Worm (Caenorhabditis elegans) whole organism, mixed stage, embryonic: ENCODE results near the gene F31E9.3.

ENCODE experiments used
- blmp-1 ChIP-seq: fragments of 150-350 bp; optimal IDR thresholded peaks from 2 replicates; lab custom pipeline; 2014; ENCODE audit warnings: missing biosample characterization, missing genetic modification characterization
- ceh-83 ChIP-seq: fragments of 200-800 bp; sonication (Bioruptor generic); optimal IDR thresholded peaks from 2 replicates; lab custom pipeline; 2018; ENCODE audit warnings: mild to moderate bottlenecking, missing genetic modification characterization, missing compliant biosample characterization
- ces-1 ChIP-seq: fragments of 150-350 bp; optimal IDR thresholded peaks from 2 replicates; lab custom pipeline; 2014; ENCODE audit warnings: missing biosample characterization, missing genetic modification reagents, missing genetic modification characterization
- cnd-1 ChIP-seq: fragments of 200-800 bp; sonication (Bioruptor generic); optimal IDR thresholded peaks from 2 replicates; lab custom pipeline; 2018; ENCODE audit warnings: mild to moderate bottlenecking, missing genetic modification characterization, missing compliant biosample characterization
- drap-1 ChIP-seq: fragments of 200-800 bp; sonication (Bioruptor generic); optimal IDR thresholded peaks from 3 replicates; lab custom pipeline; 2018; ENCODE audit warnings: mild to moderate bottlenecking, missing genetic modification characterization, missing compliant biosample characterization
- elt-3 ChIP-seq: fragments of 150-350 bp; optimal IDR thresholded peaks from 2 replicates; lab custom pipeline; 2014; ENCODE audit warnings: missing biosample characterization, missing genetic modification characterization
- flh-1 ChIP-seq: fragments of 200-800 bp; sonication (Bioruptor generic); optimal IDR thresholded peaks from 2 replicates; lab custom pipeline; 2018; ENCODE audit warnings: mild to moderate bottlenecking, missing genetic modification characterization, moderate library complexity, missing compliant biosample characterization
- ham-2 ChIP-seq: fragments of 200-800 bp; sonication (Bioruptor generic); optimal IDR thresholded peaks from 2 replicates; lab custom pipeline; 2018; ENCODE audit warnings: mild to moderate bottlenecking, missing genetic modification characterization, missing compliant biosample characterization
- lin-13 ChIP-seq: fragments of 150-350 bp; optimal IDR thresholded peaks from 2 replicates; lab custom pipeline; 2014; ENCODE audit warnings: missing biosample characterization, missing genetic modification characterization
- lin-32 ChIP-seq: fragments of 200-800 bp; sonication (Bioruptor generic); optimal IDR thresholded peaks from 2 replicates; lab custom pipeline; 2018; ENCODE audit warnings: mild to moderate bottlenecking, missing genetic modification characterization, missing compliant biosample characterization
- lsy-2 ChIP-seq: fragments of 150-350 bp; optimal IDR thresholded peaks from 2 replicates; lab custom pipeline; 2014; ENCODE audit warnings: missing biosample characterization, missing genetic modification characterization
- mab-5 ChIP-seq: fragments of 150-350 bp; optimal IDR thresholded peaks from 2 replicates; lab custom pipeline; 2014; ENCODE audit warnings: missing biosample characterization, missing genetic modification characterization
- mep-1 ChIP-seq: fragments of 150-350 bp; optimal IDR thresholded peaks from 2 replicates; lab custom pipeline; 2017; ENCODE audit warnings: missing biosample characterization, missing genetic modification reagents, missing genetic modification characterization, inconsistent platforms
- nhr-2 ChIP-seq: fragments of 150-350 bp; optimal IDR thresholded peaks from 2 replicates; lab custom pipeline; 2014; ENCODE audit warnings: missing biosample characterization, missing genetic modification characterization
- nhr-237 ChIP-seq: fragments of 150-350 bp; optimal IDR thresholded peaks from 2 replicates; lab custom pipeline; 2014; ENCODE audit warnings: missing biosample characterization, missing genetic modification characterization
- nhr-28 ChIP-seq: fragments of 150-350 bp; optimal IDR thresholded peaks from 2 replicates; lab custom pipeline; 2014; ENCODE audit warnings: missing biosample characterization, missing genetic modification characterization
- nhr-76 ChIP-seq: sonication (generic microtip); optimal IDR thresholded peaks from 2 replicates; lab custom pipeline; 2017; ENCODE audit warnings: missing biosample characterization, missing genetic modification characterization
- pha-4 ChIP-seq: fragments of 150-350 bp; optimal IDR thresholded peaks from 2 replicates; lab custom pipeline; 2018; ENCODE audit warnings: missing biosample characterization, missing genetic modification reagents, missing genetic modification characterization
- sem-2 ChIP-seq: fragments of 200-800 bp; sonication (Bioruptor generic); optimal IDR thresholded peaks from 2 replicates; lab custom pipeline; 2018; ENCODE audit warnings: mild to moderate bottlenecking, missing genetic modification characterization, missing compliant biosample characterization
- sptf-1 ChIP-seq: sonication (generic microtip); optimal IDR thresholded peaks from 2 replicates; lab custom pipeline; 2017; ENCODE audit warnings: mild to moderate bottlenecking, missing genetic modification characterization, moderate library complexity, missing compliant biosample characterization
- tbx-8 ChIP-seq: fragments of 200-800 bp; sonication (Bioruptor generic); optimal IDR thresholded peaks from 2 replicates; lab custom pipeline; 2018; ENCODE audit warnings: mild to moderate bottlenecking, missing genetic modification characterization, moderate library complexity, missing compliant biosample characterization
- unc-39 ChIP-seq: fragments of 150-350 bp; optimal IDR thresholded peaks from 2 replicates; lab custom pipeline; 2014; ENCODE audit warnings: missing biosample characterization, missing genetic modification characterization
- unc-62 ChIP-seq: fragments of 150-350 bp; optimal IDR thresholded peaks from 2 replicates; lab custom pipeline; 2014; ENCODE audit warnings: missing biosample characterization, missing genetic modification reagents, missing genetic modification characterization
- zip-8 ChIP-seq: fragments of 150-350 bp; optimal IDR thresholded peaks from 2 replicates; lab custom pipeline; 2014; ENCODE audit warnings: missing biosample characterization, missing genetic modification characterization

F31E9.3 gene

ce11 chrV:17331340-17331739 lies 8.9 kb downstream of the F31E9.3 start, which contains the start of gene fbxa-185:
Gene fbxa-185, plus strand, starts transcription at chrV:17331640.
- TF ChIP-seq unc-39 (no peak), drap-1 (GFP tag; lab: Kevin White, UChicago) (no peak), nhr-237 (tag; lab: Kevin White, UChicago) (no peak), mab-5 (no peak), nhr-2 (no peak), unc-62 (GFP tag; lab: Kevin White, UChicago) (no peak), zip-8 (tag; lab: Kevin White, UChicago) (no peak), nhr-76 (no peak), sptf-1 (tag; lab: Kevin White, UChicago) (no peak), pha-4 (tag; lab: Kevin White, UChicago) (no peak)

- no peak for TF ChIP-seq unc-62 (GFP tag; lab: Kevin White, UChicago)
- TF ChIP-seq lsy-2 (tag; lab: Kevin White, UChicago), result no peak
- TF ChIP-seq nhr-76, result no peak
- TF ChIP-seq cnd-1 (tag; lab: Kevin White, UChicago), result no peak
- TF ChIP-seq lin-32 (GFP tag; lab: Kevin White, UChicago), result no peak
- TF ChIP-seq mab-5, result no peak
- TF ChIP-seq nhr-2, result no peak
- no peak for TF ChIP-seq lin-13
- TF ChIP-seq drap-1 (GFP tag; lab: Kevin White, UChicago), result no peak
These were observed 17.0 kb downstream of the F31E9.3 start for ce11 chrV:17339349-17339748.

ce11 chrV:17344876-17345275 lies 22.5 kb downstream of the F31E9.3 start, which contains the start of the genes fbxa-188 and fbxa-189:
Gene fbxa-188, minus strand, starts transcription at chrV:17344926.
Gene fbxa-189, plus strand, starts transcription at chrV:17345214.
- no peak for TF ChIP-seq lsy-2 (tag; lab: Kevin White, UChicago)

ce11 chrV:17347602-17348001 lies 25.2 kb downstream of the F31E9.3 start, which contains the start of gene skr-5:
Gene skr-5, plus strand, starts transcription at chrV:17347902.
- TF ChIP-seq mab-5, result no peak
- no peak for TF ChIP-seq lin-13
- TF ChIP-seq nhr-237 (tag; lab: Kevin White, UChicago), result no peak
- no peak for TF ChIP-seq ceh-83 (GFP tag; lab: Kevin White, UChicago)
- TF ChIP-seq elt-3 (tag; lab: Kevin White, UChicago), result no peak
- TF ChIP-seq, all 35 proteins: peak for 0

- TF ChIP-seq lin-32 (GFP tag; lab: Kevin White, UChicago) (no peak), tbx-8 (GFP tag; lab: Kevin White, UChicago) (no peak), sem-2 (no peak)
These were observed 27.7 kb downstream of the F31E9.3 start, which contains the start of gene lsy-27 for ce11 chrV:17350093-17350492. Gene lsy-27, minus strand, starts transcription at chrV:17350193.

ce11 chrV:17352827-17353373 lies 30.5 kb downstream of the F31E9.3 start, which contains the start of the genes fbxa-134 and F47H4.2:
Gene fbxa-134, minus strand, starts transcription at chrV:17352870.
Gene F47H4.2, plus strand, starts transcription at chrV:17353323.
- TF ChIP-seq mab-5 (no peak), nhr-76 (no peak), sptf-1 (tag; lab: Kevin White, UChicago) (no peak), cnd-1 (tag; lab: Kevin White, UChicago) (no peak), lin-13 (no peak), ces-1 (no peak), zip-8 (tag; lab: Kevin White, UChicago) (no peak), ham-2 (GFP tag; lab: Kevin White, UChicago) (no peak), nhr-28 (tag; lab: Kevin White, UChicago) (no peak), lin-32 (GFP tag; lab: Kevin White, UChicago) (no peak), unc-62 (GFP tag; lab: Kevin White, UChicago) (no peak), nhr-2 (no peak), mep-1 (no peak), lsy-2 (tag; lab: Kevin White, UChicago) (no peak), elt-3 (tag; lab: Kevin White, UChicago) (no peak), unc-39 (no peak), flh-1 (GFP tag; lab: Kevin White, UChicago) (no peak), blmp-1 (no peak), ceh-83 (GFP tag; lab: Kevin White, UChicago) (no peak)
